Worm (Caenorhabditis elegans): Measurements from ENCODE around the gene F39F10.5.

DNA sequence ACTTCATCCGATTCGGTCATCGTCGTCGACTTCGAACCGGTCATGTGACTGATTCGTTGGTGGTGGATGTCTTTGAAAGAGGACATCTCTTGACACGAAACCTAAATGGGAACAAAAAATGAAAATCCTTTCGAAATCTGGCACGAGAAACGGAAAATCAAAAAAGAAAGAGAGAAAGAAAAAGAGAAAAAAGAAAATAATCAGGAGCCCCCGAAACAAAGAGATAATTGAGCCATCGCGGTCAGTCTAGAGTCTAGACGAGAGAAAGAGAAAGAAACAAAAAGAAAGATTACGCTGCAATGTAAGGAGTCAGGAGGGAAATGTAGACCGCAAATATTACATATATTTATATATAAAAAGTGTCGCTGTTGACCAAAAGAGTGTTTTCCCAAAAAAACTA is 44.6 kb downstream of the F39F10.5 start, which contains the start of gene aakg-2:
- no peak for TF ChIP-seq nhr-12 (tag; optimal IDR thresholded peaks at IDR 0.05)
- no peak for TF ChIP-seq lin-13 (tag; optimal IDR thresholded peaks at IDR 0.05)
- TF ChIP-seq ceh-43 (GFP tag; optimal IDR thresholded peaks at IDR 0.05) = no peak
- no peak for TF ChIP-seq ztf-11 (tag; optimal IDR thresholded peaks at IDR 0.05)
- TF ChIP-seq bed-3 (GFP tag; optimal IDR thresholded peaks at IDR 0.05) = no peak
- TF ChIP-seq blmp-1 (tag; optimal IDR thresholded peaks at IDR 0.05) = no peak
- no peak for TF ChIP-seq cnd-1 (tag; optimal IDR thresholded peaks at IDR 0.05)
